Worm (Caenorhabditis elegans) whole organism, L4 larva: Measurements from ENCODE around the gene clec-250.

Experiments
- F26F4.8 ChIP-seq: fragments of 200-800 bp; sonication (Bioruptor generic); conservative IDR thresholded peaks from 2 replicates; pipeline ENCODE4 v1.3.6; 2022; ENCODE audit warnings: missing genetic modification characterization, missing compliant biosample characterization
- F37D6.2 ChIP-seq: sonication (generic microtip); optimal IDR thresholded peaks from 2 replicates; lab custom pipeline; 2016; ENCODE audit warnings: mild to moderate bottlenecking, missing genetic modification characterization, missing compliant biosample characterization
- T26A8.4 ChIP-seq: fragments of 200-800 bp; sonication (Bioruptor generic); IDR thresholded peaks from 2 replicates; pipeline ENCODE4 v1.3.6; 2022; ENCODE audit warnings: missing genetic modification characterization, missing compliant biosample characterization
- Y48G9A.11 ChIP-seq: fragments of 200-800 bp; sonication (Bioruptor generic); IDR thresholded peaks from 2 replicates; pipeline ENCODE4 v1.3.6; 2022; ENCODE audit warnings: missing genetic modification reagents, missing genetic modification characterization, missing compliant biosample characterization
- ZK546.5 ChIP-seq, 2 experiments: sonication (generic microtip); optimal IDR thresholded peaks; 2 replicates each; lab custom pipeline; 2017; ENCODE audit warnings: missing biosample characterization in 2 of 2, missing genetic modification characterization in 2 of 2
- aha-1 ChIP-seq: fragments of 150-350 bp; peaks from one replicate; lab custom pipeline; 2014; ENCODE audit warnings: missing biosample characterization, missing genetic modification characterization
- ceh-32 ChIP-seq: sonication (generic microtip); optimal IDR thresholded peaks from 2 replicates; lab custom pipeline; 2016; ENCODE audit warnings: mild to moderate bottlenecking, missing genetic modification characterization, missing compliant biosample characterization; ENCODE audit not compliant: poor library complexity
- daf-16 ChIP-seq, 3 experiments: sonication (generic microtip); optimal IDR thresholded peaks; 2 replicates each; lab custom pipeline; 2016 to 2017; ENCODE audit warnings: missing genetic modification characterization in 3 of 3, missing genetic modification reagents in 3 of 3, mild to moderate bottlenecking in 2 of 3, missing compliant biosample characterization in 2 of 3, missing biosample characterization in 1 of 3, moderate library complexity in 1 of 3
- daf-8 ChIP-seq: fragments of 200-800 bp; sonication (Bioruptor generic); IDR thresholded peaks from 2 replicates; pipeline ENCODE4 v1.3.6; 2022; ENCODE audit warnings: missing genetic modification characterization, missing compliant biosample characterization
- dmd-8 ChIP-seq: fragments of 200-800 bp; sonication (Bioruptor generic); IDR thresholded peaks from 2 replicates; pipeline ENCODE4 v1.3.6; 2022; ENCODE audit warnings: missing genetic modification characterization, missing compliant biosample characterization
- dmd-9 ChIP-seq: fragments of 200-800 bp; sonication (Bioruptor generic); IDR thresholded peaks from 2 replicates; pipeline ENCODE4 v1.3.6; 2022; ENCODE audit warnings: missing genetic modification reagents, missing genetic modification characterization, missing compliant biosample characterization
- duxl-1 ChIP-seq: sonication (generic microtip); optimal IDR thresholded peaks from 2 replicates; lab custom pipeline; 2016; ENCODE audit warnings: mild to moderate bottlenecking, missing genetic modification characterization, moderate library complexity, missing compliant biosample characterization; ENCODE audit not compliant: poor library complexity
- fkh-10 ChIP-seq: fragments of 150-350 bp; optimal IDR thresholded peaks from 2 replicates; lab custom pipeline; 2014; ENCODE audit warnings: missing biosample characterization, missing genetic modification reagents, missing genetic modification characterization
- gei-8 ChIP-seq: fragments of 200-800 bp; sonication (Bioruptor generic); optimal IDR thresholded peaks from 2 replicates; lab custom pipeline; 2018; ENCODE audit warnings: mild to moderate bottlenecking, missing genetic modification characterization, missing compliant biosample characterization
- hif-1 ChIP-seq, 2 experiments: sonication (generic microtip); optimal IDR thresholded peaks; 2 replicates each; lab custom pipeline; 2016 to 2017; ENCODE audit warnings: missing compliant biosample characterization in 2 of 2, missing genetic modification characterization in 2 of 2, missing genetic modification reagents in 2 of 2, missing genotype in 2 of 2, mild to moderate bottlenecking in 1 of 2
- lin-15B ChIP-seq: fragments of 150-350 bp; sonication (generic microtip); optimal IDR thresholded peaks from 3 replicates; lab custom pipeline; 2014; ENCODE audit warnings: missing biosample characterization, missing genetic modification characterization
- lir-3 ChIP-seq: sonication (generic microtip); optimal IDR thresholded peaks from 2 replicates; lab custom pipeline; 2016; ENCODE audit warnings: mild to moderate bottlenecking, missing genetic modification characterization, missing compliant biosample characterization
- madf-9 ChIP-seq: fragments of 200-800 bp; sonication (Bioruptor generic); conservative IDR thresholded peaks from 2 replicates; pipeline ENCODE4 v1.3.6; 2022; ENCODE audit warnings: missing genetic modification reagents, missing genetic modification characterization, missing compliant biosample characterization
- mdl-1 ChIP-seq, 2 experiments: fragments of 150-350 bp in 1 of 2; sonication (generic microtip) in 1 of 2; optimal IDR thresholded peaks; 2 replicates each; lab custom pipeline; 2014 to 2017; ENCODE audit warnings: missing biosample characterization in 2 of 2, missing genetic modification characterization in 2 of 2
- mes-2 ChIP-seq: sonication (generic microtip); optimal IDR thresholded peaks from 2 replicates; lab custom pipeline; 2016; ENCODE audit warnings: missing genotype, mild to moderate bottlenecking, missing genetic modification characterization, missing compliant biosample characterization; ENCODE audit not compliant: poor library complexity, severe bottlenecking
- mxl-3 ChIP-seq: fragments of 200-800 bp; sonication (Bioruptor generic); optimal IDR thresholded peaks from 2 replicates; lab custom pipeline; 2018; ENCODE audit warnings: mild to moderate bottlenecking, missing genetic modification characterization, missing compliant biosample characterization
- nhr-10 ChIP-seq: fragments of 150-350 bp; optimal IDR thresholded peaks from 2 replicates; lab custom pipeline; 2014; ENCODE audit warnings: missing biosample characterization, missing genetic modification characterization
- nhr-25 ChIP-seq: sonication (generic microtip); optimal IDR thresholded peaks from 2 replicates; lab custom pipeline; 2017; ENCODE audit warnings: missing genetic modification characterization, mild to moderate bottlenecking, missing compliant biosample characterization, antibody characterized with exemption, moderate library complexity, borderline replicate concordance; ENCODE audit not compliant: insufficient read depth
- nhr-28 ChIP-seq: fragments of 150-350 bp; optimal IDR thresholded peaks from 2 replicates; lab custom pipeline; 2014; ENCODE audit warnings: missing biosample characterization, missing genetic modification characterization
- nhr-41 ChIP-seq: fragments of 200-800 bp; sonication (Bioruptor generic); IDR thresholded peaks from 2 replicates; pipeline ENCODE4 v1.3.6; 2022; ENCODE audit warnings: missing genetic modification reagents, missing genetic modification characterization, missing compliant biosample characterization
- nhr-6 ChIP-seq: fragments of 150-350 bp; optimal IDR thresholded peaks from 2 replicates; lab custom pipeline; 2014; ENCODE audit warnings: missing biosample characterization, missing genetic modification characterization
- pha-4 ChIP-seq, 2 experiments: fragments of 150-350 bp in 1 of 2; fragments of 200-800 bp in 1 of 2; sonication (Bioruptor generic) in 1 of 2; IDR thresholded peaks in 1 of 2; optimal IDR thresholded peaks in 1 of 2; 2 replicates each; pipeline versions ENCODE4 v1.3.6 to Lab custom; 2014 to 2022; ENCODE audit warnings: missing genetic modification characterization in 2 of 2, missing genetic modification reagents in 2 of 2, missing biosample characterization in 1 of 2, missing compliant biosample characterization in 1 of 2
- pqm-1 ChIP-seq: sonication (generic microtip); optimal IDR thresholded peaks from 2 replicates; lab custom pipeline; 2017; ENCODE audit warnings: missing biosample characterization, missing genetic modification characterization
- rbr-2 ChIP-seq: sonication (generic microtip); optimal IDR thresholded peaks from 2 replicates; lab custom pipeline; 2016; ENCODE audit warnings: missing genotype, missing genetic modification characterization, missing compliant biosample characterization
- set-16 ChIP-seq: fragments of 200-800 bp; sonication (Bioruptor generic); IDR thresholded peaks from 2 replicates; pipeline ENCODE4 v1.3.6; 2022; ENCODE audit warnings: missing genetic modification reagents, missing genetic modification characterization, missing compliant biosample characterization
- snpc-1.2 ChIP-seq: fragments of 200-800 bp; sonication (Bioruptor generic); IDR thresholded peaks from 2 replicates; pipeline ENCODE4 v1.3.6; 2022; ENCODE audit warnings: missing genetic modification reagents, missing genetic modification characterization, missing compliant biosample characterization
- snpc-4 ChIP-seq: fragments of 150-350 bp; optimal IDR thresholded peaks from 2 replicates; lab custom pipeline; 2014; ENCODE audit warnings: missing biosample characterization, missing genetic modification characterization
- spr-1 ChIP-seq: sonication (generic microtip); optimal IDR thresholded peaks from 2 replicates; lab custom pipeline; 2016; ENCODE audit warnings: mild to moderate bottlenecking, missing genetic modification characterization, missing compliant biosample characterization
- unc-130 ChIP-seq: sonication (generic microtip); optimal IDR thresholded peaks from 2 replicates; lab custom pipeline; 2016; ENCODE audit warnings: missing genetic modification reagents, missing genetic modification characterization, missing compliant biosample characterization
- unc-39 ChIP-seq: sonication (generic microtip); optimal IDR thresholded peaks from 2 replicates; lab custom pipeline; 2017; ENCODE audit warnings: missing biosample characterization, missing genetic modification characterization
- unc-62 ChIP-seq, 3 experiments: fragments of 150-350 bp in 1 of 3; sonication (generic microtip); optimal IDR thresholded peaks in 2 of 3; peaks in 1 of 3; 1 replicate in 1 of 3; 2 replicates in 2 of 3; lab custom pipeline; 2014 to 2017; ENCODE audit warnings: missing biosample characterization in 3 of 3, missing genetic modification characterization in 3 of 3, missing genetic modification reagents in 3 of 3, missing genotype in 1 of 3

Gene clec-250

DNA sequence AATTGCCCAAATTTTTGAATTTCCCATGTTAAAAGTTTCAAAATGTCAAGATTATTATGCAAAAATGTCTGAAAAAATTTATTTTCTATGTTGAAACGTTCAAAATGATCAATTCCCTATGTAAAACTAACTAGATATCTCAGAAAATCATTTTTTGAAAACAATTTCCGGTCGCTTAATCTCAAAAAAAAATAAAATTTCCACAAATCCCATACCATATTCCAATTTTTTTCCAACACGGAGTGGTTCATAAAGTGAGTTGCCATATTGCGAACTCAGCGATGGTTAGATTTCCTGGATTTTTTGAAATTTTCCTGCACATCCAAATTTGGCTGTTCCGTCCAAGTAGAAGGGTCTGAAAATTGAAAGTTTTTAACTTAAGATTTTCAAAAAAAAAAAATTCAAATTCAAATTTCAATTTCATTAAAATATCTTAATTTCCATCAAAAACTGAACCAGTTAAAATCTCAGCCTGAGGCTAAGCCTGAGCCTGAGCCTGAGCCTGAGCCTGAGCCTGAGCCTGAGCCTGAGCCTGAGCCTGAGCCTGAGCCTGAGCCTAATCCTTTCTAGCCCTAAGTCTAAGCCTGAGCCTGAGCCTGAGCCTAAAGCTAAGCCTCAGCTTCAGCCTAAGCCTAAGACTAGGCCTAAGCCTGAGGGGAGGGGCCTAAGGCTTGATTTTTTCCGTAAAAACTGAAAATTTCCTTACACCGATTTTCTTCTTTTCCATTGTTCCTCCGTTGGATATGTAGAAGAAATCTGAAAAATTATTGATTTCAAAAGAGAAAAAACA, 19.3 kb downstream of the clec-250 start:
- TF ChIP-seq dmd-9, result peak; percentile 55; the same call in 1 of the 2 replicates
- TF ChIP-seq aha-1 (tag; lab: Kevin White, UChicago), result no peak
- TF ChIP-seq set-16 (GFP tag; lab: Robert Waterston, UW), result peak; percentile 59

DNA sequence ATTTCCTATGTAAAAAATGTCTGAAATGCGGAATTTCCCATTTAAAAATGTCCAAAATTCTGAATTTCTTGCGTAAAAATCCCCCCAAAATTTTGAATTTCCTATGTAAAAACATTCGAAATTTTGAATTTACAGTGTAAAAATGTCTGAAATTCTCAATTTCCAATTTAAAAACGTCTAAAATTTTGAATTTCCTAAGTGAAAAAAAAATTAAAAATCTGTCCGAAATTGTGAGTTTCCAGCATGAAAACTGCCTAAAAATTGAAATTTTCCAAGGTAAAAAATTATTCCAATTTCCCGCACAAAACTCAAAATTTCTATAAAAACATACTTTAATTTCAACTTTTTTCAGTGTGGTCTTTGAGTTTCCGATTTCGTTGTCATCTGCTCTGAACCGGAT, 20.1 kb downstream of the clec-250 start:
- TF ChIP-seq unc-130 (no peak), duxl-1 (tag; lab: Kevin White, UChicago) (no peak), aha-1 (tag; lab: Kevin White, UChicago) (peak; percentile 87), unc-62 (GFP tag; optimal IDR thresholded peaks at IDR 0.05 in 1 of 2; lab: Kevin White, UChicago) (peak in 1 of 2 experiments; percentile 93), unc-62 (tag; optimal IDR thresholded peaks at IDR 0.05; lab: Kevin White, UChicago) (no peak)

DNA sequence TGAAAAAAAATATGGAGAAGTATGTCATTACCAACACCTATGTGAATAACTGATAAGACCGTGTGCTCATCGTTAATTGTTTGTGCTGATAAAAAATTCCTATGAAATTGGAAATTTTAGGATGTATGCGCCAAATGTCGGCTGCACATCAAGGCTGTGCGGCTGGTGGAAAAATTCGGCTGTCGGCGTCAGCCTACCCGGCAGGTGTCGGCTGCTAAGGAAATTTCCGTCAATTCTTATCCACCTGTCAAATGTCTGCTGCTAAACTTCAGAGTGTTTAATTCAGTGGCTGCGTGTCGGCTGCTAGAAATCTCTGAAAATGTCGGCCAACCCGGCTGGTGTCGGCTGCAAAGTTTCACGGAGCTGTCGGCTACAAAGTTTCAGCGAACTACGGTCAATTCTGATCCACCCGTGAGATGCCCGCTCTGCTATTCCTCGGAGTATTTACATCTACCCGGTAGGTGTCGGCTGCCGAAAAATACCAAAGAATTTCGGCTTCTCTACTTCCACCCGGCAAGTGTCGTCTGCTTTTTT, 22.0 kb downstream of the clec-250 start, which contains the start of gene Y17D7C.2:
Gene Y17D7C.2 (minus strand): TSS at position 32 of the 534 bp plus-strand sequence.
- peak; percentile 31 for TF ChIP-seq duxl-1 (tag; lab: Kevin White, UChicago)
- TF ChIP-seq Y48G9A.11 (GFP tag; lab: Robert Waterston, UW), result 0 out of 2 replicates have a peak, but pooled peaks have one; percentile 46
- 0 out of 2 replicates have a peak, but pooled peaks have one; percentile 24 for TF ChIP-seq set-16 (GFP tag; lab: Robert Waterston, UW)
- peak; percentile 82 for TF ChIP-seq dmd-9
- no peak for TF ChIP-seq daf-16 (GFP tag; optimal IDR thresholded peaks at IDR 0.05; lab: Kevin White, UChicago)
- TF ChIP-seq daf-16 (tag; optimal IDR thresholded peaks at IDR 0.05; lab: Kevin White, UChicago), result peak; percentile 58
- TF ChIP-seq daf-8 (GFP tag; lab: Robert Waterston, UW), result no peak
- no peak for TF ChIP-seq spr-1 (tag; lab: Kevin White, UChicago)
- TF ChIP-seq nhr-41 (GFP tag; lab: Robert Waterston, UW), result no peak
- TF ChIP-seq pqm-1 (tag; lab: Kevin White, UChicago), result peak; percentile 79

DNA sequence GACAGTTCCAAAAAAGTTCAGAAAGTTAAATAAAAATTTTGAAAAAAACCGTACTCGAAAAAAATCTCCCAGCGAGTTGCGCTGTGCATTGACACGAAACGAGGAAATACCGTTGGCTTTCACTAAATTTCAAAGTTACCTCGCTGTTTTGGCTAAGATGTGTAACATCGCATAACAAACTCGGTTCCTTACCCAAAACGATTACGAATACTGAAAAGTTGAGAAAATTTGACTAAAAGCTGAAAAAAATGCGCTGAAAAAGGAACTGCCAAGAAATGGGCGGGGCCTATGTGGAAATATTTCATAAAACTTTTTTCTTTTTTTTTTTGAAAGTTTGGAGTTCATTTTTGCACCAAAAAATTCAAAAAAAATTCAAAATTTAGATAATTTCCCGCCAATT, 22.6 kb downstream of the clec-250 start:
- peak; percentile 48 for TF ChIP-seq aha-1 (tag; lab: Kevin White, UChicago)
- TF ChIP-seq spr-1 (tag; lab: Kevin White, UChicago), result no peak
- TF ChIP-seq nhr-25 (tag; lab: Kevin White, UChicago), result no peak
- TF ChIP-seq fkh-10 (GFP tag; lab: Kevin White, UChicago), result no peak
- no peak for TF ChIP-seq dmd-8 (GFP tag; lab: Robert Waterston, UW)
- TF ChIP-seq unc-39, result no peak
- peak in 1 of 2 experiments; percentile 65 for TF ChIP-seq unc-62 (GFP tag; optimal IDR thresholded peaks at IDR 0.05 in 1 of 2; lab: Kevin White, UChicago)
- no peak for TF ChIP-seq unc-62 (tag; optimal IDR thresholded peaks at IDR 0.05; lab: Kevin White, UChicago)
- TF ChIP-seq hif-1 (tag; optimal IDR thresholded peaks at IDR 0.05; lab: Kevin White, UChicago), result no peak
- no peak for TF ChIP-seq snpc-4 (tag; lab: Kevin White, UChicago)
- TF ChIP-seq mxl-3 (GFP tag; lab: Kevin White, UChicago), result no peak
- no peak for TF ChIP-seq F26F4.8 (GFP tag; lab: Robert Waterston, UW)
- TF ChIP-seq nhr-10, result no peak
- TF ChIP-seq snpc-1.2, result no peak
- TF ChIP-seq lir-3 (tag; lab: Kevin White, UChicago), result no peak
- TF ChIP-seq nhr-28 (tag; lab: Kevin White, UChicago), result no peak
- TF ChIP-seq madf-9 (GFP tag; lab: Robert Waterston, UW), result no peak
- TF ChIP-seq F37D6.2, result no peak
- TF ChIP-seq ZK546.5 (tag; optimal IDR thresholded peaks at IDR 0.05; lab: Kevin White, UChicago), result no peak

DNA sequence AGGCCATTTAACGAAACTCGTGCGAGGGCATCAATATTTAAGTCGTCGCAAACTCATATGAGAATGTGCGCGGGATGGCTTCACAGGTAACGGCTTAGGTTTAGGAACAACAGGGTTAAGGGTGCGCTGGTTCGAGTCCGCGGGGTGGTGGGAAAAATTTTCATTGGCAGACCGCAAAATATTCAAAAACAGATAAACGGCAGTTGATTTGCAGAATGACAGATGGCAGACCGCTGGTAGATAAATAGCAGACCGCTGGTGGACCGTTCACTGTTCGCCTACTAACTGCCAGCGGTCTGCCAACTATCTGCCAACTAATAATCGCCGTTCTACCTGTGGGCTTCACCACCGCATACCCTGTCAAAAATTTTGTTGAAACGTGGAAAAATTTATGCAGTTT, 29.9 kb downstream of the clec-250 start:
- TF ChIP-seq mes-2 (tag; lab: Kevin White, UChicago) (no peak), ceh-32 (tag; lab: Kevin White, UChicago) (no peak), hif-1 (tag; optimal IDR thresholded peaks at IDR 0.05; lab: Kevin White, UChicago) (no peak), daf-8 (GFP tag; lab: Robert Waterston, UW) (0 out of 2 replicates have a peak, but pooled peaks have one; percentile 61), pha-4 (GFP tag; IDR thresholded peaks at IDR 0.05; lab: Robert Waterston, UW) (peak; percentile 75), pha-4 (tag; optimal IDR thresholded peaks at IDR 0.05; lab: Kevin White, UChicago) (no peak), unc-62 (GFP tag; optimal IDR thresholded peaks at IDR 0.05 in 1 of 2; lab: Kevin White, UChicago) (no peak), unc-62 (tag; optimal IDR thresholded peaks at IDR 0.05; lab: Kevin White, UChicago) (no peak), nhr-6 (tag; lab: Kevin White, UChicago) (no peak), rbr-2 (tag; lab: Kevin White, UChicago) (no peak), Y48G9A.11 (GFP tag; lab: Robert Waterston, UW) (peak; percentile 48; the same call in 1 of the 2 replicates), T26A8.4 (no peak), lir-3 (tag; lab: Kevin White, UChicago) (peak; percentile 46), F26F4.8 (GFP tag; lab: Robert Waterston, UW) (peak; percentile 90), F37D6.2 (no peak), mdl-1 (tag; optimal IDR thresholded peaks at IDR 0.05; lab: Kevin White, UChicago) (no peak), lin-15B (tag; lab: Kevin White, UChicago) (no peak), gei-8 (GFP tag; lab: Kevin White, UChicago) (no peak)
